Fruit fly (Drosophila melanogaster): ENCODE data around the gene tws.

The tws gene

DNA sequence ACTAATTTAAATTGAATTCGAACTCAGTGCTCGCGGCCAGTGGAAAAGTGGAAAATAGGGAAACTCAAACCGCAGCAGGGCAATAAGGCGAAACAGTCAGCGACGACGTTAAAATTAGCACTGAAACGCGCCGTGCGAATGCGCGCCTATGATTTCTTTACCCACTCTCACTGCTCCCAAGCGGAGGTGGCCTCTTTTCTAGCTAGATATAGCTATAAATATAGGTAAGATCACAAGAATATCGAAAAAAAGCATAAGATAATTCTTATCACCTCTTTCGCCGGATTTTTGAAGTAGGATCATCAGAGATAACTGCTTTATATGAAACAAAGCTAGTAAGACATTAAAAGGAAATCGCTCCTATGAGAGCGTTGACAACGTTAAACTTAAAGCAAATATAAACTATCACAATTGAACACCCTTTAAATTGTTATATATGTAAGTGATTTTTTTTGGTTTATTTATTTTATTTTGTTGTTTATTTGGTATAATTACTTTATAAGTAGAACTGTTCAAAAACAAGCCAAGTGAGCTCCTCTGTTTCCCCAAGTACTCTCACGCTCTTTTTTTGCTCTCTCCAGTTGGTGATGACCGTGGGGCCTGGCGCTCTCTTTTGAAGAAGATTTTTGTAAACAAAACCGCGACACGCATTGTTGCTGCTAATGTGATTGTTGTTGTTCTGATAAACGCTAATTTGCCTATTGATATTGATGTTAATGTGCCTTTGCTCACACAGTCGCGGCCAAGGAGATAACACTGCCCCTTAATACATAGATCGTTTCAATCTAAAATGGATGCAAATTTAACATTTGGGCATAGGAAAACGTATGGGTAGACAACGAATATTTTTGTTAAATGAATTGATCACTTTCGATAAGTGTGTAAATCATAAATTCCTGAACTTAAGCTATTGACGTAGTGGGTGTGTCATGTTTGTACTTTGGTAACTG lies at the start of gene tws:
Gene tws (minus strand): TSS at position 124 of the 950 bp plus-strand sequence.
- TF ChIP-seq bab1 (GFP tag; optimal IDR thresholded peaks at IDR 0.05), result peak; percentile 52
- TF ChIP-seq ovo (GFP tag; optimal IDR thresholded peaks at IDR 0.05), result no peak
- TF ChIP-seq Clk (GFP tag; optimal IDR thresholded peaks at IDR 0.05), result peak; percentile 31
- TF ChIP-seq Crg-1 (GFP tag; optimal IDR thresholded peaks at IDR 0.05), result peak; percentile 48
- TF ChIP-seq CG5204 (GFP tag; optimal IDR thresholded peaks at IDR 0.05), result peak; percentile 65
- peak; percentile 38 for TF ChIP-seq pad (GFP tag; optimal IDR thresholded peaks at IDR 0.05)
- peak; percentile 73 for TF ChIP-seq CG12768 (GFP tag; optimal IDR thresholded peaks at IDR 0.05)
- no peak for TF ChIP-seq CG7045 (GFP tag; optimal IDR thresholded peaks at IDR 0.05)
- TF ChIP-seq cic (GFP tag; optimal IDR thresholded peaks at IDR 0.05), result no peak
- peak; percentile 36 for TF ChIP-seq tj (GFP tag; optimal IDR thresholded peaks at IDR 0.05)
- TF ChIP-seq Mnt (GFP tag; optimal IDR thresholded peaks at IDR 0.05), result peak; percentile 32
- no peak for TF ChIP-seq Hr96 (GFP tag; optimal IDR thresholded peaks at IDR 0.05)
- peak; percentile 76 for TF ChIP-seq CG11617 (GFP tag; optimal IDR thresholded peaks at IDR 0.05)
- peak; percentile 76 for TF ChIP-seq kay (GFP tag; ENCODE audit: borderline replicate concordance)
- TF ChIP-seq CG7101 (tag; optimal IDR thresholded peaks at IDR 0.05), result peak; percentile 56
- TF ChIP-seq CG14711 (tag; optimal IDR thresholded peaks at IDR 0.05), result peak; percentile 21
- peak; percentile 22 for TF ChIP-seq CG33017 (tag; optimal IDR thresholded peaks at IDR 0.05)
- peak; percentile 14 for TF ChIP-seq CG1620 (GFP tag; optimal IDR thresholded peaks at IDR 0.05)
- no peak for TF ChIP-seq cnc (optimal IDR thresholded peaks at IDR 0.05)
- TF ChIP-seq toe (GFP tag; optimal IDR thresholded peaks at IDR 0.05), result peak; percentile 50

DNA sequence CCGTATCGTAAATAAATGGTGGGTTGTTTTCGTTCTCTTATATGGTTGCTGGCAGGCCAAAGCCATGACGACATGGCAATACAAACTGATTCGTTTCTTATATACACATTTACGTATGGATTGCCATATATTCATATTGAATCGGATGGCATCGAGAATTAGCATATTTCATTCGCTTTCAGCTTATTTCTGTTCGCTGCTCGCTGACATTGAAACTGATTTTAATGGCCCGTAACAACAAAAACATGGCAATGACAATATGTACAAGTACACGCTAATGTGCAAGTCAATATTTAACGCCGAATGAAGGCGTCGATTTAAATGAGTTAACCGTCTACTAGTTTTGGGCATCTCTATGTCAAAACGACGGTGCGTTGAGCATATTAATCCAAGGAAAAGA lies 46.4 kb upstream of the tws start:
- no peak for TF ChIP-seq CG7101 (tag; optimal IDR thresholded peaks at IDR 0.05)
- no peak for TF ChIP-seq Crg-1 (GFP tag; optimal IDR thresholded peaks at IDR 0.05)
- no peak for TF ChIP-seq CG33017 (tag; optimal IDR thresholded peaks at IDR 0.05)
- TF ChIP-seq CG7045 (GFP tag; optimal IDR thresholded peaks at IDR 0.05), result no peak
- TF ChIP-seq Mnt (GFP tag; optimal IDR thresholded peaks at IDR 0.05), result no peak
- no peak for TF ChIP-seq CG11617 (GFP tag; optimal IDR thresholded peaks at IDR 0.05)
- no peak for TF ChIP-seq CG14711 (tag; optimal IDR thresholded peaks at IDR 0.05)
- TF ChIP-seq tj (GFP tag; optimal IDR thresholded peaks at IDR 0.05), result no peak
- no peak for TF ChIP-seq toe (GFP tag; optimal IDR thresholded peaks at IDR 0.05)
- no peak for TF ChIP-seq pad (GFP tag; optimal IDR thresholded peaks at IDR 0.05)
- TF ChIP-seq cic (GFP tag; optimal IDR thresholded peaks at IDR 0.05), result no peak
- no peak for TF ChIP-seq CG1620 (GFP tag; optimal IDR thresholded peaks at IDR 0.05)
- no peak for TF ChIP-seq kay (GFP tag; ENCODE audit: borderline replicate concordance)
- no peak for TF ChIP-seq Clk (GFP tag; optimal IDR thresholded peaks at IDR 0.05)
- TF ChIP-seq bab1 (GFP tag; optimal IDR thresholded peaks at IDR 0.05), result no peak
- TF ChIP-seq CG5204 (GFP tag; optimal IDR thresholded peaks at IDR 0.05), result no peak

DNA sequence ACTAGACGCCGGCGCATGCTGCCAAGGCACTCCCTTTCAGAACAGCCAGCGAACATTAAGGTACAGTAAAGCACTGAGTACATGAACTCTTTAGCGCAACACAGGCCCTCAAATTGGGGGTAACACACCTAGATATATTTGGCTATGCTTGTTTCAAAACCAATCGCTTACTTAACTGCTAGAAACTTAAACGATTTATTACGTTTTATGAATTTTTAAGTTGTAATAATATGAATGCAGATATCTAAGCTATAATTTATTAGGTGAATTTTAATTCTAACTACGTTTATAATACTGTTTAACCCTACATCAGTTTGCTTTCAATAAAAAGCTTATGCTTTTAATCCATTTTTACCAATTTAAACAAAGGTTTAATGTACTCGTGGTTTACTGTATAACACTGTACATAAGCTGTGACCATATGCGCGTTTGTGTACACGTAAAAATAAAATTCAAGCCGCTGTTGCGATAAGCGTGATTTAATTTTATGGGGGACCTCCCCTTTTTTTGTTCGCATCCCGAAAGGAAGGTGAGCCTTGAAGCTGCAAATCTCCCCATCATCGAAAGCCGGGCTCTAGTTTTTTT lies 37.4 kb upstream of the tws start:
- TF ChIP-seq CG5204 (GFP tag; optimal IDR thresholded peaks at IDR 0.05) (no peak), CG1620 (GFP tag; optimal IDR thresholded peaks at IDR 0.05) (no peak), CG11617 (GFP tag; optimal IDR thresholded peaks at IDR 0.05) (no peak), toe (GFP tag; optimal IDR thresholded peaks at IDR 0.05) (no peak), CG7045 (GFP tag; optimal IDR thresholded peaks at IDR 0.05) (no peak), pad (GFP tag; optimal IDR thresholded peaks at IDR 0.05) (no peak), Mnt (GFP tag; optimal IDR thresholded peaks at IDR 0.05) (no peak), Hr96 (GFP tag; optimal IDR thresholded peaks at IDR 0.05) (no peak), CG33017 (tag; optimal IDR thresholded peaks at IDR 0.05) (no peak), Crg-1 (GFP tag; optimal IDR thresholded peaks at IDR 0.05) (no peak), Clk (GFP tag; optimal IDR thresholded peaks at IDR 0.05) (no peak), cnc (optimal IDR thresholded peaks at IDR 0.05) (no peak)

DNA sequence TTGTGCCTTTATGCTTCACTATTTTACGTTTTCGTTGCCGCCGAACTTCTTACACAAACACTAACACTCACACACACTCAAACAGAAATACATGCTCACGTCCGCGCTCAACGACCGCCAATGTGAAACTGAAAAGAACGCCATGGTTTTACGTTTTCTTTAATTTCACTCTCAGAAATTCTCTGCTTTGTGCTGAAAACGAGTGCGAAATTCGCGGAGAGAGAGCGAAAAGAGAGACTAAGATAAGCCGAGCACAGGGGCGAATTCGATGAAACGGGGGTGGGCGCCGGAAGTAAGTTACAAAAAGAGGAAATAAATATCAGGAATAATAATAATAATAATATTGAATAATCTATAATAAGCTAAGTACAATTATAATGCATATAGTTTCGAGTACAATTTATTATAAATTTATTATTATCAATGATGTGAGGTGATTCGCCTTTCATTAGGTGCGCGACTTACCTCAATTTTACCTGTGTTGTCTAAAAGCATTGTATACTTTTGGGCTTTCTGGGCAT lies 30.8 kb upstream of the tws start, which contains the start of gene Best1:
Gene Best1 (minus strand): TSS at position 132 of the 521 bp plus-strand sequence.
- TF ChIP-seq Mnt (GFP tag; optimal IDR thresholded peaks at IDR 0.05) (peak; percentile 87), bab1 (GFP tag; optimal IDR thresholded peaks at IDR 0.05) (peak; percentile 96), CG5204 (GFP tag; optimal IDR thresholded peaks at IDR 0.05) (peak; percentile 65), CG1620 (GFP tag; optimal IDR thresholded peaks at IDR 0.05) (peak; percentile 63), ovo (GFP tag; optimal IDR thresholded peaks at IDR 0.05) (peak; percentile 76), cic (GFP tag; optimal IDR thresholded peaks at IDR 0.05) (peak; percentile 64), CG7045 (GFP tag; optimal IDR thresholded peaks at IDR 0.05) (peak; percentile 87), pad (GFP tag; optimal IDR thresholded peaks at IDR 0.05) (peak; percentile 83), CG14711 (tag; optimal IDR thresholded peaks at IDR 0.05) (peak; percentile 90), CG33017 (tag; optimal IDR thresholded peaks at IDR 0.05) (peak; percentile 93), tj (GFP tag; optimal IDR thresholded peaks at IDR 0.05) (peak; percentile 62), cnc (optimal IDR thresholded peaks at IDR 0.05) (no peak), Clk (GFP tag; optimal IDR thresholded peaks at IDR 0.05) (peak; percentile 69), CG11617 (GFP tag; optimal IDR thresholded peaks at IDR 0.05) (peak; percentile 94), CG7101 (tag; optimal IDR thresholded peaks at IDR 0.05) (peak; percentile 96), CG12768 (GFP tag; optimal IDR thresholded peaks at IDR 0.05) (peak; percentile 92), kay (GFP tag; ENCODE audit: borderline replicate concordance) (no peak), toe (GFP tag; optimal IDR thresholded peaks at IDR 0.05) (peak; percentile 53), Crg-1 (GFP tag; optimal IDR thresholded peaks at IDR 0.05) (peak; percentile 67), Hr96 (GFP tag; optimal IDR thresholded peaks at IDR 0.05) (peak; percentile 68)

All from whole organism, adult.